Fruit fly (Drosophila melanogaster) whole organism, embryonic: ENCODE data around the gene CG6688.

Experiments
- Ada2b ChIP-seq: fragments of 200-800 bp; sonication (Bioruptor generic); IDR thresholded peaks from 2 replicates; pipeline ENCODE4 v1.3.6; 2022; ENCODE audit warnings: missing biosample characterization, missing genetic modification characterization
- C15 ChIP-seq: fragments of 200-800 bp; sonication (Bioruptor generic); IDR thresholded peaks from 3 replicates; pipeline ENCODE4 v1.3.6; 2022; ENCODE audit warnings: missing biosample characterization, missing genetic modification characterization
- CG10979 ChIP-seq: fragments of 200-800 bp; sonication (Bioruptor generic); optimal IDR thresholded peaks from 2 replicates; lab custom pipeline; 2018; ENCODE audit warnings: missing biosample characterization, mild to moderate bottlenecking, missing genetic modification characterization, moderate library complexity
- CG11560 ChIP-seq: fragments of 200-800 bp; sonication (Bioruptor generic); IDR thresholded peaks from 3 replicates; pipeline ENCODE4 v1.3.6; 2022; ENCODE audit warnings: missing biosample characterization, missing genetic modification characterization
- CG12659 ChIP-seq: fragments of 200-800 bp; sonication (Bioruptor generic); optimal IDR thresholded peaks from 3 replicates; lab custom pipeline; 2017; ENCODE audit warnings: mild to moderate bottlenecking, missing biosample characterization, missing genetic modification reagents, missing genetic modification characterization
- CG12769 ChIP-seq: fragments of 200-800 bp; sonication (Bioruptor generic); optimal IDR thresholded peaks from 2 replicates; lab custom pipeline; 2019; ENCODE audit warnings: missing biosample characterization, mild to moderate bottlenecking, missing genetic modification characterization, moderate library complexity
- CG13287 ChIP-seq: fragments of 200-800 bp; sonication (Bioruptor generic); IDR thresholded peaks from 2 replicates; pipeline ENCODE4 v1.3.6; 2022; ENCODE audit warnings: missing biosample characterization, missing genetic modification characterization; ENCODE audit not compliant: partially characterized antibody
- CG13296 ChIP-seq: fragments of 200-800 bp; sonication (Bioruptor generic); optimal IDR thresholded peaks from 3 replicates; lab custom pipeline; 2018; ENCODE audit warnings: missing biosample characterization, mild to moderate bottlenecking, missing genetic modification characterization
- CG17568 ChIP-seq: fragments of 200-800 bp; sonication (Bioruptor generic); optimal IDR thresholded peaks from 2 replicates; lab custom pipeline; 2018; ENCODE audit warnings: missing biosample characterization, mild to moderate bottlenecking, missing genetic modification characterization, moderate library complexity
- CG17612 ChIP-seq: fragments of 200-800 bp; sonication (Bioruptor generic); IDR thresholded peaks from 2 replicates; pipeline ENCODE4 v1.3.6; 2022; ENCODE audit warnings: missing biosample characterization, missing genetic modification characterization
- CG18262 ChIP-seq: fragments of 200-800 bp; optimal IDR thresholded peaks from 3 replicates; lab custom pipeline; 2019; ENCODE audit warnings: missing biosample characterization, mild to moderate bottlenecking, missing genetic modification characterization, moderate library complexity
- CG18764 ChIP-seq: fragments of 200-800 bp; sonication (Bioruptor generic); optimal IDR thresholded peaks from 3 replicates; lab custom pipeline; 2016; ENCODE audit warnings: missing biosample characterization, missing genetic modification characterization
- CG2120 ChIP-seq: fragments of 200-800 bp; sonication (Bioruptor generic); optimal IDR thresholded peaks from 3 replicates; lab custom pipeline; 2016; ENCODE audit warnings: missing biosample characterization, missing genetic modification characterization
- CG2202 ChIP-seq: fragments of 200-800 bp; sonication (Bioruptor generic); optimal IDR thresholded peaks from 2 replicates; lab custom pipeline; 2018; ENCODE audit warnings: missing biosample characterization, mild to moderate bottlenecking, missing genetic modification characterization
- CG3163 ChIP-seq: fragments of 200-800 bp; sonication (Bioruptor generic); optimal IDR thresholded peaks from 3 replicates; lab custom pipeline; 2016; ENCODE audit warnings: missing biosample characterization, missing genetic modification characterization
- CG5180 ChIP-seq: fragments of 200-800 bp; sonication (Bioruptor generic); optimal IDR thresholded peaks from 3 replicates; lab custom pipeline; 2017; ENCODE audit warnings: missing biosample characterization, missing genetic modification characterization, mild to moderate bottlenecking, moderate library complexity, missing genetic modification reagents
- CG6791 ChIP-seq: fragments of 200-800 bp; sonication (Bioruptor generic); IDR thresholded peaks from 3 replicates; pipeline ENCODE4 v1.3.6; 2022; ENCODE audit warnings: missing biosample characterization, missing genetic modification characterization; ENCODE audit not compliant: partially characterized antibody
- CG8281 ChIP-seq: fragments of 200-800 bp; sonication (Bioruptor generic); optimal IDR thresholded peaks from 2 replicates; lab custom pipeline; 2018; ENCODE audit warnings: missing biosample characterization, mild to moderate bottlenecking, missing genetic modification characterization, moderate library complexity
- CHES-1-like ChIP-seq: fragments of 200-800 bp; sonication (Bioruptor generic); optimal IDR thresholded peaks from 2 replicates; lab custom pipeline; 2016; ENCODE audit warnings: missing biosample characterization, missing genetic modification characterization
- D19A ChIP-seq: fragments of 200-800 bp; optimal IDR thresholded peaks from 3 replicates; lab custom pipeline; 2019; ENCODE audit warnings: missing biosample characterization, mild to moderate bottlenecking, missing genetic modification characterization, moderate library complexity
- ERR ChIP-seq: fragments of 200-800 bp; sonication (Bioruptor generic); optimal IDR thresholded peaks from 2 replicates; lab custom pipeline; 2016; ENCODE audit warnings: missing biosample characterization, missing genetic modification characterization
- Eip74EF ChIP-seq, 2 experiments: fragments of 200-800 bp in 1 of 2; fragments of >200 bp in 1 of 2; sonication (Bioruptor generic) in 1 of 2; optimal IDR thresholded peaks; 2 replicates each; lab custom pipeline; 2017 to 2019; ENCODE audit warnings: missing biosample characterization in 2 of 2, missing genetic modification characterization in 2 of 2, mild to moderate bottlenecking in 1 of 2, moderate library complexity in 1 of 2
- Ets65A ChIP-seq: fragments of 200-800 bp; sonication (Bioruptor generic); peaks from one replicate; lab custom pipeline; 2016; ENCODE audit warnings: missing biosample characterization, missing genetic modification characterization
- Fer1 ChIP-seq: fragments of 200-800 bp; sonication (Bioruptor generic); optimal IDR thresholded peaks from 2 replicates; lab custom pipeline; 2017; ENCODE audit warnings: missing biosample characterization, mild to moderate bottlenecking, missing genetic modification characterization
- Fer2 ChIP-seq: fragments of 200-800 bp; sonication (Bioruptor generic); optimal IDR thresholded peaks from 2 replicates; lab custom pipeline; 2018; ENCODE audit warnings: missing biosample characterization, mild to moderate bottlenecking, missing genetic modification characterization, moderate library complexity
- GATAe ChIP-seq: fragments of 200-800 bp; sonication (Bioruptor generic); conservative IDR thresholded peaks from 2 replicates; pipeline ENCODE4 v1.3.6; 2022; ENCODE audit warnings: missing biosample characterization, missing genetic modification characterization
- HLH54F ChIP-seq: fragments of 200-800 bp; sonication (Bioruptor generic); optimal IDR thresholded peaks from 3 replicates; lab custom pipeline; 2016; ENCODE audit warnings: missing biosample characterization, missing genetic modification characterization
- NFAT ChIP-seq: fragments of 200-800 bp; sonication (Bioruptor generic); IDR thresholded peaks from 2 replicates; pipeline ENCODE4 v1.3.6; 2022; ENCODE audit warnings: missing biosample characterization, missing genetic modification characterization
- NfI ChIP-seq: fragments of 200-800 bp; sonication (Bioruptor generic); optimal IDR thresholded peaks from 3 replicates; lab custom pipeline; 2018; ENCODE audit warnings: missing biosample characterization, mild to moderate bottlenecking, missing genetic modification characterization, moderate library complexity
- Usf ChIP-seq: fragments of 200-800 bp; sonication (Bioruptor generic); optimal IDR thresholded peaks from 2 replicates; lab custom pipeline; 2017; ENCODE audit warnings: missing genotype, missing biosample characterization, missing genetic modification characterization
- aop ChIP-seq: fragments of 200-800 bp; sonication (Bioruptor generic); IDR thresholded peaks from 2 replicates; pipeline ENCODE4 v1.3.6; 2022; ENCODE audit warnings: missing biosample characterization, missing genetic modification characterization
- bab2 ChIP-seq: fragments of 200-800 bp; sonication (Bioruptor generic); optimal IDR thresholded peaks from 2 replicates; lab custom pipeline; 2016; ENCODE audit warnings: missing biosample characterization, missing genetic modification characterization
- danr ChIP-seq: fragments of 200-800 bp; sonication (Bioruptor generic); IDR thresholded peaks from 2 replicates; pipeline ENCODE4 v1.3.6; 2022; ENCODE audit warnings: missing biosample characterization, missing genetic modification characterization
- dati ChIP-seq: fragments of 200-800 bp; sonication (Bioruptor generic); IDR thresholded peaks from 2 replicates; pipeline ENCODE4 v1.3.6; 2022; ENCODE audit warnings: missing biosample characterization, missing genetic modification characterization
- dimm ChIP-seq: fragments of 200-800 bp; sonication (Bioruptor generic); IDR thresholded peaks from 2 replicates; pipeline ENCODE4 v1.3.6; 2022; ENCODE audit warnings: missing biosample characterization, missing genetic modification characterization
- emc ChIP-seq: fragments of 200-800 bp; sonication (Bioruptor generic); optimal IDR thresholded peaks from 2 replicates; lab custom pipeline; 2016; ENCODE audit warnings: missing biosample characterization, missing genetic modification characterization
- ems ChIP-seq: fragments of 200-800 bp; sonication (Bioruptor generic); optimal IDR thresholded peaks from 3 replicates; lab custom pipeline; 2016; ENCODE audit warnings: missing biosample characterization, missing genetic modification characterization
- gce ChIP-seq: fragments of 200-800 bp; sonication (Bioruptor generic); IDR thresholded peaks from 3 replicates; pipeline ENCODE4 v1.3.6; 2022; ENCODE audit warnings: missing biosample characterization, missing genetic modification characterization
- mirr ChIP-seq: fragments of 200-800 bp; sonication (Bioruptor generic); optimal IDR thresholded peaks from 3 replicates; lab custom pipeline; 2018; ENCODE audit warnings: missing biosample characterization, mild to moderate bottlenecking, missing genetic modification characterization
- nerfin-2 ChIP-seq: fragments of 200-800 bp; sonication (Bioruptor generic); IDR thresholded peaks from 2 replicates; pipeline ENCODE4 v1.3.6; 2022; ENCODE audit warnings: missing biosample characterization, missing genetic modification characterization; ENCODE audit not compliant: partially characterized antibody
- odd ChIP-seq: fragments of 200-800 bp; sonication (Bioruptor generic); optimal IDR thresholded peaks from 2 replicates; lab custom pipeline; 2017; ENCODE audit warnings: missing biosample characterization, mild to moderate bottlenecking, missing genetic modification characterization
- pho ChIP-seq: fragments of 200-800 bp; sonication (Bioruptor generic); optimal IDR thresholded peaks from 2 replicates; lab custom pipeline; 2016; ENCODE audit warnings: missing biosample characterization, missing genetic modification characterization
- pros ChIP-seq: fragments of 200-800 bp; sonication (Bioruptor generic); optimal IDR thresholded peaks from 3 replicates; lab custom pipeline; 2019; ENCODE audit warnings: missing biosample characterization, mild to moderate bottlenecking, missing genetic modification characterization, moderate library complexity
- pum ChIP-seq: fragments of 200-800 bp; sonication (Bioruptor generic); optimal IDR thresholded peaks from 2 replicates; lab custom pipeline; 2016; ENCODE audit warnings: missing biosample characterization, missing genetic modification characterization
- ranshi ChIP-seq: fragments of 200-800 bp; sonication (Bioruptor generic); IDR thresholded peaks from 2 replicates; pipeline ENCODE4 v1.3.6; 2022; ENCODE audit warnings: missing biosample characterization, missing genetic modification characterization
- sc ChIP-seq, 3 experiments: fragments of >200 bp in 2 of 3; fragments of 200-800 bp in 1 of 3; sonication (Bioruptor generic) in 1 of 3; optimal IDR thresholded peaks; 2 replicates in 2 of 3; 3 replicates in 1 of 3; lab custom pipeline; 2017; ENCODE audit warnings: mild to moderate bottlenecking in 1 of 3, missing biosample characterization in 1 of 3, missing genetic modification characterization in 1 of 3, missing genetic modification reagents in 1 of 3
- sisA ChIP-seq: fragments of 200-800 bp; sonication (Bioruptor generic); IDR thresholded peaks from 2 replicates; pipeline ENCODE4 v1.3.6; 2022; ENCODE audit warnings: missing biosample characterization, missing genetic modification characterization
- slbo ChIP-seq: fragments of 200-800 bp; sonication (Bioruptor generic); IDR thresholded peaks from 2 replicates; pipeline ENCODE4 v1.3.6; 2022; ENCODE audit warnings: missing biosample characterization, missing genetic modification characterization
- twi ChIP-seq: fragments of 200-800 bp; optimal IDR thresholded peaks from 2 replicates; lab custom pipeline; 2019; ENCODE audit warnings: missing biosample characterization, mild to moderate bottlenecking, missing genetic modification characterization, moderate library complexity

CG6688 gene

dm6 chr3R:23026652-23027427 lies 14.6 kb downstream of the CG6688 start, which contains the start of gene lmd (continued):
- TF ChIP-seq CG6791 (GFP tag; lab: Robert Waterston, UW) (no peak), C15 (GFP tag; lab: Robert Waterston, UW) (no peak), ranshi (GFP tag; lab: Robert Waterston, UW) (no peak), GATAe (GFP tag; lab: Robert Waterston, UW) (no peak), emc (GFP tag; lab: Kevin White, UChicago) (no peak), CG13287 (GFP tag; lab: Robert Waterston, UW) (no peak), dimm (GFP tag; lab: Robert Waterston, UW) (no peak), mirr (GFP tag; lab: Kevin White, UChicago) (no peak), CG3163 (GFP tag; lab: Kevin White, UChicago) (no peak), ERR (no peak), aop (GFP tag; lab: Robert Waterston, UW) (0 out of 2 replicates have a peak, but pooled peaks have one; percentile 49), CG17568 (GFP tag; lab: Kevin White, UChicago) (no peak), pum (GFP tag; lab: Kevin White, UChicago) (no peak), D19A (tag; lab: Kevin White, UChicago) (peak; percentile 11), ems (no peak), pho (no peak), Eip74EF (GFP tag; optimal IDR thresholded peaks at IDR 0.05; lab: Kevin White, UChicago) (no peak), HLH54F (GFP tag; lab: Kevin White, UChicago) (no peak), NfI (GFP tag; lab: Kevin White, UChicago) (no peak), bab2 (GFP tag; lab: Kevin White, UChicago) (no peak), CG12769 (tag; lab: Kevin White, UChicago) (peak; percentile 74), gce (GFP tag; lab: Robert Waterston, UW) (no peak), CG13296 (no peak), twi (tag; lab: Kevin White, UChicago) (peak; percentile 70), sisA (GFP tag; lab: Robert Waterston, UW) (no peak), Usf (GFP tag; lab: Kevin White, UChicago) (no peak), Fer2 (no peak), CG10979 (peak; percentile 28), slbo (GFP tag; lab: Robert Waterston, UW) (peak; percentile 11; the same call in 1 of the 2 replicates), CG17612 (GFP tag; lab: Robert Waterston, UW) (no peak), sc (optimal IDR thresholded peaks at IDR 0.05; lab: Kevin White, UChicago) (no peak), sc (GFP tag; optimal IDR thresholded peaks at IDR 0.05; lab: Kevin White, UChicago) (no peak), CG18764 (no peak), Ets65A (GFP tag; lab: Kevin White, UChicago) (peak; percentile 54), Ada2b (GFP tag; lab: Robert Waterston, UW) (no peak), dati (no peak), Fer1 (GFP tag; lab: Kevin White, UChicago) (no peak), NFAT (GFP tag; lab: Robert Waterston, UW) (no peak), CG5180 (no peak), danr (GFP tag; lab: Robert Waterston, UW) (no peak), CHES-1-like (GFP tag; lab: Kevin White, UChicago) (no peak), CG8281 (tag; lab: Kevin White, UChicago) (no peak), CG2120 (no peak), CG11560 (tag; lab: Robert Waterston, UW) (no peak), CG18262 (tag; lab: Kevin White, UChicago) (peak; percentile 95), nerfin-2 (GFP tag; lab: Robert Waterston, UW) (no peak), CG12659 (no peak), CG2202 (tag; lab: Kevin White, UChicago) (no peak), pros (no peak), odd (GFP tag; lab: Kevin White, UChicago) (no peak)
